Fruit fly (Drosophila melanogaster) Kc167 (cell line): Measurements from ENCODE around the gene pes.

ENCODE experiments used
- Sin3A ChIP-seq: fragments of >200 bp; optimal IDR thresholded peaks from 2 replicates; lab custom pipeline; 2018; ENCODE audit warnings: missing external identifiers
- h ChIP-seq: fragments of >200 bp; optimal IDR thresholded peaks from 3 replicates; lab custom pipeline; 2018; ENCODE audit warnings: missing external identifiers
- insv ChIP-seq: fragments of >200 bp; optimal IDR thresholded peaks from 3 replicates; lab custom pipeline; 2018; ENCODE audit warnings: missing external identifiers
- psq ChIP-seq: fragments of >200 bp; optimal IDR thresholded peaks from 2 replicates; lab custom pipeline; 2017; ENCODE audit warnings: missing external identifiers
- ttk ChIP-seq: sonication (Bioruptor generic); optimal IDR thresholded peaks from 2 replicates; lab custom pipeline; 2017; ENCODE audit warnings: missing external identifiers

dm6 chr2L:7976738-7977137 lies 17.2 kb downstream of the pes start:
- TF ChIP-seq Sin3A (no peak), h (lab: Kevin White, UChicago) (no peak), insv (lab: Kevin White, UChicago) (no peak), ttk (lab: Kevin White, UChicago) (no peak), psq (lab: Kevin White, UChicago) (no peak)
